Fruit fly (Drosophila melanogaster): ENCODE data around the gene Edg84A.

dm6 chr3R:6683671-6684070 is 574 bp upstream of the Edg84A start:
- TF ChIP-seq CG8119 (GFP tag; IDR thresholded peaks at IDR 0.05) (no peak), fd59A (GFP tag; optimal IDR thresholded peaks at IDR 0.05) (no peak), CG4318 (GFP tag; optimal IDR thresholded peaks at IDR 0.05) (no peak), pdm3 (GFP tag; optimal IDR thresholded peaks at IDR 0.05) (no peak), Met (GFP tag; optimal IDR thresholded peaks at IDR 0.05) (no peak), CG16779 (tag; optimal IDR thresholded peaks at IDR 0.05) (no peak), Hr39 (GFP tag; optimal IDR thresholded peaks at IDR 0.05) (no peak), Sox14 (GFP tag; optimal IDR thresholded peaks at IDR 0.05) (no peak)
